Worm (Caenorhabditis elegans): ENCODE results near the gene cdo-1.

- TF ChIP-seq unc-62 (GFP tag; optimal IDR thresholded peaks at IDR 0.05) (no peak), egl-27 (tag; optimal IDR thresholded peaks at IDR 0.05) (no peak), ztf-11 (tag; optimal IDR thresholded peaks at IDR 0.05) (no peak), fos-1 (tag; optimal IDR thresholded peaks at IDR 0.05) (no peak), nhr-11 (tag; optimal IDR thresholded peaks at IDR 0.05) (no peak), R02D3.7 (tag; optimal IDR thresholded peaks at IDR 0.05) (no peak)
Measured at ce11 chrX:841393-841792, 22.0 kb downstream of the cdo-1 start, which contains the start of gene F39H12.3.

All from whole organism, L2 larva.